Worm (Caenorhabditis elegans) whole organism, midembryonic: Measurements from ENCODE around the gene F07F6.1.

Experiments used
- T22C8.4 ChIP-seq: fragments of 200-800 bp; sonication (Bioruptor generic); IDR thresholded peaks from 2 replicates; pipeline ENCODE4 v1.3.6; 2022; ENCODE audit warnings: missing genetic modification characterization, missing compliant biosample characterization
- flt-1 ChIP-seq: fragments of 200-800 bp; sonication (Bioruptor generic); IDR thresholded peaks from 2 replicates; pipeline ENCODE4 v1.3.6; 2022; ENCODE audit warnings: missing genetic modification characterization, missing compliant biosample characterization
- klf-2 ChIP-seq: fragments of 200-800 bp; sonication (Bioruptor generic); conservative IDR thresholded peaks from 2 replicates; pipeline ENCODE4 v1.3.6; 2022; ENCODE audit warnings: missing genetic modification reagents, missing genetic modification characterization, missing compliant biosample characterization
- med-1 ChIP-seq: sonication (generic microtip); optimal IDR thresholded peaks from 2 replicates; lab custom pipeline; 2017; ENCODE audit warnings: missing genetic modification characterization, mild to moderate bottlenecking, missing compliant biosample characterization, antibody characterized with exemption, missing genetic modification reagents; ENCODE audit not compliant: insufficient read depth
- tab-1 ChIP-seq: fragments of 200-800 bp; sonication (Bioruptor generic); IDR thresholded peaks from 2 replicates; pipeline ENCODE4 v1.3.6; 2022; ENCODE audit warnings: missing genetic modification characterization, missing compliant biosample characterization
- ztf-29 ChIP-seq: fragments of 200-800 bp; sonication (Bioruptor generic); IDR thresholded peaks from 2 replicates; pipeline ENCODE4 v1.3.6; 2022; ENCODE audit warnings: missing genetic modification reagents, missing genetic modification characterization, missing compliant biosample characterization

DNA sequence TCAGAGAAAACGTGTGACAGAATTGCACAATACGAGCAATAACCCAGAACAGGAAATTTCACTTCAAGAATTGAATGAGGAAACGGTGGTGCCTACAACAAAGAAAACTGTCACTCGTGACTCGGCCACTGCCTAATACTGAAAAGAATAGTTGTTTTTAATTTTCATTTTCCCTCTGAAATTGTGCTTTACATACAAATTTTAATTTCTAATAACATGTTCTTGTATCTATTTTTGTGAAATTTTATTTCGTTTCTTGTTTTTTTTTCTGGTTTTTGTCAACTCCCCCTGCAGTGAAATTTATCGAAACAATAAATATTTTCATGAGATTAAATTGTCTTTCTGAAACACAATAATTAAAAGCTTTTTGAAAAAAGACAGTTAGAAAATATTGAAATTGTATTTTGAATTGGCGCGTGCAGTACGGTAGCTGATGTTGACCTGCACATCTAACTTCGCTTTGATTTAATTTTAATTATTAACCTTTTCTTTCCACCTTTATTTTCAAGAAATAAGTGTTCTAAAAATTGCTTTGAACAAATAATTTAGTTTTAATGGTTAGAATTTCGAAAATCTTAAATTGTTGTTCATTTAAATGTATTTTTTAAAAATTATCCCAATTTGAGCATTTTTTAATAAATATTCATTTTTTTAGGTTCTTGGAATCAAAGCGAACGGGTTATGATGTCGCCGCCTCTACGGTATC lies 18.1 kb downstream of the F07F6.1 start, which contains the start of gene daz-1:
- no peak for TF ChIP-seq ztf-29 (GFP tag; lab: Robert Waterston, UW)
- no peak for TF ChIP-seq klf-2 (GFP tag; lab: Robert Waterston, UW)
- no peak for TF ChIP-seq tab-1 (GFP tag; lab: Robert Waterston, UW)
- no peak for TF ChIP-seq T22C8.4 (GFP tag; lab: Robert Waterston, UW)
- no peak for TF ChIP-seq flt-1 (GFP tag; lab: Robert Waterston, UW)
- no peak for TF ChIP-seq med-1 (GFP tag; lab: Kevin White, UChicago)
